Worm (Caenorhabditis elegans) whole organism, mixed stage, embryonic: ENCODE measurements around the gene math-33.
A peak's percentile ranks its signal among the peaks of the same experiment; 100 is the strongest.

Experiments
- blmp-1 ChIP-seq: fragments of 150-350 bp; optimal IDR thresholded peaks from 2 replicates; lab custom pipeline; 2014; ENCODE audit warnings: missing biosample characterization, missing genetic modification characterization
- ceh-83 ChIP-seq: fragments of 200-800 bp; sonication (Bioruptor generic); optimal IDR thresholded peaks from 2 replicates; lab custom pipeline; 2018; ENCODE audit warnings: mild to moderate bottlenecking, missing genetic modification characterization, missing compliant biosample characterization
- ces-1 ChIP-seq: fragments of 150-350 bp; optimal IDR thresholded peaks from 2 replicates; lab custom pipeline; 2014; ENCODE audit warnings: missing biosample characterization, missing genetic modification reagents, missing genetic modification characterization
- ham-2 ChIP-seq: fragments of 200-800 bp; sonication (Bioruptor generic); optimal IDR thresholded peaks from 2 replicates; lab custom pipeline; 2018; ENCODE audit warnings: mild to moderate bottlenecking, missing genetic modification characterization, missing compliant biosample characterization
- hlh-1 ChIP-seq: fragments of 150-350 bp; optimal IDR thresholded peaks from 2 replicates; lab custom pipeline; 2014; ENCODE audit warnings: missing biosample characterization, missing genetic modification reagents, missing genetic modification characterization
- lin-13 ChIP-seq: fragments of 150-350 bp; optimal IDR thresholded peaks from 2 replicates; lab custom pipeline; 2014; ENCODE audit warnings: missing biosample characterization, missing genetic modification characterization
- mls-2 ChIP-seq: sonication (generic microtip); optimal IDR thresholded peaks from 2 replicates; lab custom pipeline; 2016; ENCODE audit warnings: mild to moderate bottlenecking, missing genetic modification characterization, moderate library complexity, missing compliant biosample characterization
- nhr-12 ChIP-seq: fragments of 150-350 bp; optimal IDR thresholded peaks from 2 replicates; lab custom pipeline; 2014; ENCODE audit warnings: missing biosample characterization, missing genetic modification characterization
- nhr-76 ChIP-seq: sonication (generic microtip); optimal IDR thresholded peaks from 2 replicates; lab custom pipeline; 2017; ENCODE audit warnings: missing biosample characterization, missing genetic modification characterization
- pha-4 ChIP-seq: fragments of 150-350 bp; optimal IDR thresholded peaks from 2 replicates; lab custom pipeline; 2018; ENCODE audit warnings: missing biosample characterization, missing genetic modification reagents, missing genetic modification characterization
- snpc-4 ChIP-seq: fragments of 150-350 bp; optimal IDR thresholded peaks from 2 replicates; lab custom pipeline; 2014; ENCODE audit warnings: missing biosample characterization, missing genetic modification characterization
- sptf-1 ChIP-seq: sonication (generic microtip); optimal IDR thresholded peaks from 2 replicates; lab custom pipeline; 2017; ENCODE audit warnings: mild to moderate bottlenecking, missing genetic modification characterization, moderate library complexity, missing compliant biosample characterization
- unc-62 ChIP-seq: fragments of 150-350 bp; optimal IDR thresholded peaks from 2 replicates; lab custom pipeline; 2014; ENCODE audit warnings: missing biosample characterization, missing genetic modification reagents, missing genetic modification characterization
- ztf-11 ChIP-seq: fragments of 150-350 bp; optimal IDR thresholded peaks from 2 replicates; lab custom pipeline; 2014; ENCODE audit warnings: missing biosample characterization, missing genetic modification characterization

ce11 chrV:11148971-11149370, 35.3 kb downstream of the math-33 start:
- TF ChIP-seq sptf-1 (tag; lab: Kevin White, UChicago) (no peak), ces-1 (GFP tag; lab: Kevin White, UChicago) (no peak), snpc-4 (no peak), pha-4 (no peak), unc-62 (GFP tag; lab: Kevin White, UChicago) (no peak), nhr-12 (tag; lab: Kevin White, UChicago) (no peak), lin-13 (tag; lab: Kevin White, UChicago) (no peak), nhr-76 (tag; lab: Kevin White, UChicago) (no peak), ceh-83 (GFP tag; lab: Kevin White, UChicago) (no peak), ham-2 (GFP tag; lab: Kevin White, UChicago) (no peak), mls-2 (tag; lab: Kevin White, UChicago) (no peak), blmp-1 (peak; percentile 22), ztf-11 (tag; lab: Kevin White, UChicago) (no peak), hlh-1 (tag; lab: Kevin White, UChicago) (no peak)
